Worm (Caenorhabditis elegans): ENCODE results near the gene ssp-32.

The ssp-32 gene

DNA sequence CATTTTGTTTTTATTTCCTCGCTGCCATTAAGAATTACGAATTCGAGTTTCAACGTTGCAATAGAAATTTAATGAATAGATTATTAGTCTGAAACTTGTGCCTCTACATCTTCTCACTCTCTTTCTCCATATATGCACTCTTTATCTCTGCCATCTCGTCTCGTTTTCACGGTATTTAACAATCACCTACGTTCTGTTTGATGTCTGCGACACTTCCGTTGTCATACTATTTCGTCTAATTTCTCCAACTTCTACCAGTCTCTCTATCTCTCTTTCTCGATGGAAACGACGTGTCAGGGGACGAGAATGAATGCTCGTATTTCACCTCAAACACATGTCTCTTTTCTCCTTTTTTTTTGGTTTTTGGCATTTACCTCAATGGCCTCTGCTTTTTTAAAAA is 21.4 kb upstream of the ssp-32 start (continued):
- no peak for TF ChIP-seq Y116A8C.19 (tag; optimal IDR thresholded peaks at IDR 0.05; ENCODE audit: borderline replicate concordance)
- peak in 2 of 3 experiments; percentile 26 to 40 for TF ChIP-seq ceh-82 (tag; optimal IDR thresholded peaks at IDR 0.05)
- peak; percentile 62 for TF ChIP-seq unc-86 (tag; optimal IDR thresholded peaks at IDR 0.05)
- TF ChIP-seq lin-13 (GFP tag; optimal IDR thresholded peaks at IDR 0.05) = no peak
- TF ChIP-seq ztf-11 (tag; optimal IDR thresholded peaks at IDR 0.05) = no peak
- peak; percentile 86 for TF ChIP-seq lin-14 (GFP tag; optimal IDR thresholded peaks at IDR 0.05)
- no peak for TF ChIP-seq ets-5 (GFP tag; IDR thresholded peaks at IDR 0.05)
- peak; percentile 19 for TF ChIP-seq ztf-4 (tag; optimal IDR thresholded peaks at IDR 0.05)
- TF ChIP-seq jun-1 (tag; optimal IDR thresholded peaks at IDR 0.05) = no peak

- no peak for TF ChIP-seq ceh-63 (GFP tag; optimal IDR thresholded peaks at IDR 0.05)
- no peak for TF ChIP-seq ztf-4 (tag; optimal IDR thresholded peaks at IDR 0.05)
- TF ChIP-seq snu-23 (GFP tag; optimal IDR thresholded peaks at IDR 0.05) = peak; percentile 61
- no peak for TF ChIP-seq pax-3 (tag; optimal IDR thresholded peaks at IDR 0.05)
- peak; percentile 94 for TF ChIP-seq nhr-20 (tag; optimal IDR thresholded peaks at IDR 0.05)
- TF ChIP-seq snpc-4 (tag; optimal IDR thresholded peaks at IDR 0.05) = no peak
- TF ChIP-seq mdl-1 (tag; optimal IDR thresholded peaks at IDR 0.05) = peak in 1 of 2 experiments; percentile 65
- no peak for TF ChIP-seq nhr-237 (tag; optimal IDR thresholded peaks at IDR 0.05)
- TF ChIP-seq dsc-1 (tag; optimal IDR thresholded peaks at IDR 0.05) = no peak
- no peak for TF ChIP-seq grh-1 (GFP tag; IDR thresholded peaks at IDR 0.05)
- peak; percentile 3 for TF ChIP-seq nhr-47 (tag; optimal IDR thresholded peaks at IDR 0.05)
- TF ChIP-seq irx-1 (tag; optimal IDR thresholded peaks at IDR 0.05) = no peak
- TF ChIP-seq elt-3 (tag; optimal IDR thresholded peaks at IDR 0.05) = peak in 4 of 6 experiments; percentile 26 to 81 (median 74)
- TF ChIP-seq aha-1 (tag; optimal IDR thresholded peaks at IDR 0.05) = no peak
- TF ChIP-seq unc-98 (GFP tag; IDR thresholded peaks at IDR 0.05) = no peak
- no peak for TF ChIP-seq unc-30 (tag; optimal IDR thresholded peaks at IDR 0.05)
- peak; percentile 91 for TF ChIP-seq nhr-85 (tag)
- TF ChIP-seq lin-14 (GFP tag; optimal IDR thresholded peaks at IDR 0.05) = peak; percentile 79
- no peak for TF ChIP-seq nhr-28 (tag; optimal IDR thresholded peaks at IDR 0.05)
- no peak for TF ChIP-seq isw-1 (GFP tag; IDR thresholded peaks at IDR 0.05)
- no peak for TF ChIP-seq skn-1 (tag; optimal IDR thresholded peaks at IDR 0.05)
- no peak for TF ChIP-seq mef-2 (tag; optimal IDR thresholded peaks at IDR 0.05)
- no peak for TF ChIP-seq pag-3 (tag; optimal IDR thresholded peaks at IDR 0.05; ENCODE audit: borderline replicate concordance, insufficient read depth)
- no peak for TF ChIP-seq zip-4 (GFP tag; optimal IDR thresholded peaks at IDR 0.05)
- no peak for TF ChIP-seq efl-1 (optimal IDR thresholded peaks at IDR 0.05)
- TF ChIP-seq efl-1 (GFP tag; optimal IDR thresholded peaks at IDR 0.05 in 1 of 2) = peak in 1 of 2 experiments; percentile 33
- TF ChIP-seq swsn-7 (tag; optimal IDR thresholded peaks at IDR 0.05) = no peak
- TF ChIP-seq unc-62 (GFP tag; optimal IDR thresholded peaks at IDR 0.05) = no peak
- TF ChIP-seq sptf-1 (tag; optimal IDR thresholded peaks at IDR 0.05) = no peak
- TF ChIP-seq lin-35 (GFP tag; optimal IDR thresholded peaks at IDR 0.05) = peak in 1 of 2 experiments; percentile 71
- no peak for TF ChIP-seq Y116A8C.19 (tag; optimal IDR thresholded peaks at IDR 0.05; ENCODE audit: borderline replicate concordance)
- TF ChIP-seq hlh-17 (GFP tag; optimal IDR thresholded peaks at IDR 0.05; ENCODE audit: borderline replicate concordance) = no peak
- TF ChIP-seq zag-1 (tag; optimal IDR thresholded peaks at IDR 0.05) = no peak
- no peak for TF ChIP-seq pqm-1 (tag; optimal IDR thresholded peaks at IDR 0.05)
- TF ChIP-seq lin-13 (GFP tag; optimal IDR thresholded peaks at IDR 0.05) = no peak
- TF ChIP-seq blmp-1 (tag; optimal IDR thresholded peaks at IDR 0.05) = peak; percentile 89
- no peak for TF ChIP-seq vab-15 (tag; optimal IDR thresholded peaks at IDR 0.05)
- peak; percentile 64 for TF ChIP-seq nhr-90 (tag; optimal IDR thresholded peaks at IDR 0.05; ENCODE audit: poor library complexity)
- TF ChIP-seq nhr-84 (tag; optimal IDR thresholded peaks at IDR 0.05) = no peak
- peak in 1 of 2 experiments; percentile 10 for TF ChIP-seq lsy-2 (tag; optimal IDR thresholded peaks at IDR 0.05)
- TF ChIP-seq ces-1 (GFP tag; optimal IDR thresholded peaks at IDR 0.05) = no peak
- peak; percentile 51 for TF ChIP-seq mep-1 (tag; optimal IDR thresholded peaks at IDR 0.05)
- TF ChIP-seq efl-3 (GFP tag; optimal IDR thresholded peaks at IDR 0.05) = no peak
- TF ChIP-seq fos-1 (tag; optimal IDR thresholded peaks at IDR 0.05) = no peak
- TF ChIP-seq dpl-1 (GFP tag; optimal IDR thresholded peaks at IDR 0.05) = no peak
- TF ChIP-seq xbp-1 (tag; optimal IDR thresholded peaks at IDR 0.05) = no peak
- TF ChIP-seq ztf-11 (tag; optimal IDR thresholded peaks at IDR 0.05) = no peak
Measured at ce11 chrIV:9875646-9876045, 19.5 kb upstream of the ssp-32 start.

Measured in whole organism, L1 larva.